Fruit fly (Drosophila melanogaster) whole organism, wandering third instar larva: ENCODE data around the gene ci.
A peak's percentile ranks its signal among the peaks of the same experiment; 100 is the strongest.

ENCODE experiments used
- Abd-B ChIP-seq: fragments of >200 bp; optimal IDR thresholded peaks from 2 replicates; lab custom pipeline; 2017; ENCODE audit warnings: missing biosample characterization, missing genetic modification characterization
- CG32264 ChIP-seq: fragments of 200-800 bp; sonication (Bioruptor generic); optimal IDR thresholded peaks from 2 replicates; lab custom pipeline; 2016; ENCODE audit warnings: missing biosample characterization, missing genetic modification characterization
- CG9705 ChIP-seq: fragments of 200-800 bp; sonication (Bioruptor generic); optimal IDR thresholded peaks from 2 replicates; lab custom pipeline; 2018; ENCODE audit warnings: missing biosample characterization, mild to moderate bottlenecking, missing genetic modification characterization
- CrebA ChIP-seq: fragments of 200-800 bp; sonication (Bioruptor generic); optimal IDR thresholded peaks from 2 replicates; lab custom pipeline; 2016; ENCODE audit warnings: missing biosample characterization, mild to moderate bottlenecking, missing genetic modification characterization, borderline replicate concordance
- Dfd ChIP-seq: fragments of >200 bp; optimal IDR thresholded peaks from 2 replicates; lab custom pipeline; 2017; ENCODE audit warnings: missing biosample characterization, missing genetic modification characterization
- Dif ChIP-seq: fragments of 200-275, 200-300 bp; sonication (Bioruptor generic); optimal IDR thresholded peaks from 2 replicates; lab custom pipeline; 2018; ENCODE audit warnings: missing biosample characterization, missing genetic modification characterization; ENCODE audit not compliant: partially characterized antibody
- GATAd ChIP-seq: sonication (Bioruptor generic); optimal IDR thresholded peaks from 2 replicates; lab custom pipeline; 2016; ENCODE audit warnings: missing biosample characterization, missing genetic modification characterization
- HLH106 ChIP-seq: fragments of 200-800 bp; optimal IDR thresholded peaks from 3 replicates; lab custom pipeline; 2019; ENCODE audit warnings: missing biosample characterization, mild to moderate bottlenecking, missing genetic modification characterization, moderate library complexity
- Hnf4 ChIP-seq: fragments of 200-800 bp; sonication (Bioruptor generic); optimal IDR thresholded peaks from 2 replicates; lab custom pipeline; 2016; ENCODE audit warnings: missing biosample characterization, mild to moderate bottlenecking, missing genetic modification characterization
- Hr78 ChIP-seq: fragments of >200 bp; optimal IDR thresholded peaks from 2 replicates; lab custom pipeline; 2017; ENCODE audit warnings: missing biosample characterization, missing genetic modification characterization
- Hr83 ChIP-seq: fragments of 200-300 bp; sonication (Bioruptor generic); optimal IDR thresholded peaks from 2 replicates; lab custom pipeline; 2016; ENCODE audit warnings: missing biosample characterization, mild to moderate bottlenecking, missing genetic modification characterization, moderate library complexity; ENCODE audit not compliant: poor library complexity, severe bottlenecking
- Jra ChIP-seq: sonication (Bioruptor generic); optimal IDR thresholded peaks from 2 replicates; lab custom pipeline; 2016; ENCODE audit warnings: missing biosample characterization, missing genetic modification characterization
- Mio ChIP-seq: sonication (Bioruptor generic); optimal IDR thresholded peaks from 2 replicates; lab custom pipeline; 2016; ENCODE audit warnings: missing biosample characterization, missing genetic modification characterization
- Myc ChIP-seq: fragments of >200 bp; optimal IDR thresholded peaks from 2 replicates; lab custom pipeline; 2017
- N ChIP-seq: fragments of >200 bp; optimal IDR thresholded peaks from 2 replicates; lab custom pipeline; 2018; ENCODE audit warnings: missing biosample characterization, missing external identifiers, missing genetic modification characterization
- OdsH ChIP-seq: fragments of 200-800 bp; sonication (Bioruptor generic); optimal IDR thresholded peaks from 2 replicates; lab custom pipeline; 2016; ENCODE audit warnings: missing biosample characterization, mild to moderate bottlenecking, missing genetic modification characterization
- Rel ChIP-seq, 2 experiments: fragments of 200-800 bp; sonication (Bioruptor generic) in 1 of 2; optimal IDR thresholded peaks; 2 replicates in 1 of 2; 3 replicates in 1 of 2; lab custom pipeline; 2016 to 2019; ENCODE audit warnings: mild to moderate bottlenecking in 2 of 2, missing biosample characterization in 2 of 2, missing genetic modification characterization in 2 of 2, moderate library complexity in 1 of 2
- Sp1 ChIP-seq: fragments of 200-800 bp; sonication (Bioruptor generic); optimal IDR thresholded peaks from 3 replicates; lab custom pipeline; 2019; ENCODE audit warnings: missing biosample characterization, mild to moderate bottlenecking, missing genetic modification characterization, moderate library complexity
- Vsx2 ChIP-seq: fragments of 200-300, 225-300 bp; sonication (Bioruptor generic); optimal IDR thresholded peaks from 2 replicates; lab custom pipeline; 2018; ENCODE audit warnings: missing biosample characterization, missing genetic modification characterization; ENCODE audit not compliant: partially characterized antibody
- br ChIP-seq: fragments of 200-800 bp; sonication (Bioruptor generic); optimal IDR thresholded peaks from 2 replicates; lab custom pipeline; 2016; ENCODE audit warnings: missing biosample characterization, missing genetic modification characterization
- brk ChIP-seq: fragments of 200-800 bp; sonication (Bioruptor generic); optimal IDR thresholded peaks from 2 replicates; lab custom pipeline; 2016; ENCODE audit warnings: missing biosample characterization, mild to moderate bottlenecking, missing genetic modification characterization
- dl ChIP-seq, 2 experiments: fragments of 175-275, 200-275 bp in 1 of 2; fragments of 200-275 bp in 1 of 2; sonication (Bioruptor generic); optimal IDR thresholded peaks; lab custom pipeline; 2018; ENCODE audit warnings: mild to moderate bottlenecking in 2 of 2, missing biosample characterization in 2 of 2, missing genetic modification characterization in 2 of 2, moderate library complexity in 2 of 2; ENCODE audit not compliant: partially characterized antibody in 2 of 2, insufficient read depth in 1 of 2
- dmrt93B ChIP-seq: fragments of 200-800 bp; sonication (Bioruptor generic); optimal IDR thresholded peaks from 2 replicates; lab custom pipeline; 2018; ENCODE audit warnings: missing biosample characterization, mild to moderate bottlenecking, missing genetic modification characterization
- dsf ChIP-seq: sonication (Bioruptor generic); optimal IDR thresholded peaks from 2 replicates; lab custom pipeline; 2016; ENCODE audit warnings: missing biosample characterization, missing genetic modification characterization, borderline replicate concordance
- ey ChIP-seq: fragments of 200-800 bp; sonication (Bioruptor generic); optimal IDR thresholded peaks from 2 replicates; lab custom pipeline; 2016; ENCODE audit warnings: missing biosample characterization, missing genetic modification characterization
- foxo ChIP-seq, 2 experiments: fragments of 200-800 bp; sonication (Bioruptor generic); optimal IDR thresholded peaks; 2 replicates in 1 of 2; 3 replicates in 1 of 2; lab custom pipeline; 2016 to 2017; ENCODE audit warnings: missing biosample characterization in 2 of 2, missing genetic modification characterization in 2 of 2
- fru ChIP-seq: fragments of 200-800 bp; sonication (Bioruptor generic); optimal IDR thresholded peaks from 3 replicates; lab custom pipeline; 2016; ENCODE audit warnings: missing biosample characterization, mild to moderate bottlenecking, missing genetic modification characterization
- h ChIP-seq: fragments of 200-800 bp; sonication (Bioruptor generic); optimal IDR thresholded peaks from 3 replicates; lab custom pipeline; 2016; ENCODE audit warnings: missing biosample characterization, mild to moderate bottlenecking, missing genetic modification characterization
- jim ChIP-seq: fragments of 175-275, 200-325 bp; sonication (Bioruptor generic); optimal IDR thresholded peaks from 2 replicates; lab custom pipeline; 2016; ENCODE audit warnings: missing biosample characterization, mild to moderate bottlenecking, missing genetic modification characterization
- lola ChIP-seq: fragments of >200 bp; optimal IDR thresholded peaks from 2 replicates; lab custom pipeline; 2017; ENCODE audit warnings: missing biosample characterization, missing genetic modification characterization
- pan ChIP-seq: fragments of >200 bp; optimal IDR thresholded peaks from 2 replicates; lab custom pipeline; 2017
- psq ChIP-seq: fragments of 200-800 bp; sonication (Bioruptor generic); optimal IDR thresholded peaks from 3 replicates; lab custom pipeline; 2017; ENCODE audit warnings: missing biosample characterization, mild to moderate bottlenecking, missing genetic modification characterization, moderate library complexity
- rgr ChIP-seq: fragments of 200-800 bp; sonication (Bioruptor generic); optimal IDR thresholded peaks from 3 replicates; lab custom pipeline; 2016; ENCODE audit warnings: missing biosample characterization, mild to moderate bottlenecking, missing genetic modification characterization
- sage ChIP-seq: fragments of 200-800 bp; sonication (Bioruptor generic); optimal IDR thresholded peaks from 2 replicates; lab custom pipeline; 2016; ENCODE audit warnings: missing biosample characterization, mild to moderate bottlenecking, missing genetic modification characterization
- sv ChIP-seq: fragments of 200-800 bp; sonication (Bioruptor generic); optimal IDR thresholded peaks from 3 replicates; lab custom pipeline; 2016; ENCODE audit warnings: missing biosample characterization, missing genetic modification characterization
- tai ChIP-seq: sonication (Bioruptor generic); optimal IDR thresholded peaks from 2 replicates; lab custom pipeline; 2016; ENCODE audit warnings: missing biosample characterization, missing genetic modification characterization
- usp ChIP-seq: fragments of >200 bp; optimal IDR thresholded peaks from 2 replicates; lab custom pipeline; 2017; ENCODE audit warnings: missing biosample characterization, missing genetic modification characterization
- woc ChIP-seq: sonication (Bioruptor generic); optimal IDR thresholded peaks from 2 replicates; lab custom pipeline; 2016; ENCODE audit warnings: missing biosample characterization, mild to moderate bottlenecking, missing genetic modification characterization

Gene ci

dm6 chr4:62538-62937, 5.7 kb upstream of the ci start:
- TF ChIP-seq CrebA (GFP tag; lab: Kevin White, UChicago) (no peak), Dif (GFP tag; lab: Kevin White, UChicago) (no peak), Hr78 (GFP tag; lab: Kevin White, UChicago) (no peak), N (no peak), HLH106 (tag; lab: Kevin White, UChicago) (no peak), tai (GFP tag; lab: Kevin White, UChicago) (no peak), fru (no peak), sage (GFP tag; lab: Kevin White, UChicago) (no peak), sv (GFP tag; lab: Kevin White, UChicago) (no peak)
- TF ChIP-seq, all 38 proteins: peak for 0

dm6 chr4:60001-60997, 3.5 kb upstream of the ci start:
- TF ChIP-seq brk (GFP tag; lab: Kevin White, UChicago) (no peak), foxo (GFP tag; optimal IDR thresholded peaks at IDR 0.05; lab: Kevin White, UChicago) (peak in 1 of 2 experiments; percentile 47), h (GFP tag; lab: Kevin White, UChicago) (peak; percentile 36), dsf (GFP tag; lab: Kevin White, UChicago) (no peak), CG9705 (GFP tag; lab: Kevin White, UChicago) (no peak), HLH106 (tag; lab: Kevin White, UChicago) (peak; percentile 68), Rel (GFP tag; optimal IDR thresholded peaks at IDR 0.05; lab: Kevin White, UChicago) (peak; percentile 37), Rel (tag; optimal IDR thresholded peaks at IDR 0.05; lab: Kevin White, UChicago) (no peak), CG32264 (GFP tag; lab: Kevin White, UChicago) (no peak), GATAd (no peak), sv (GFP tag; lab: Kevin White, UChicago) (no peak), Mio (GFP tag; lab: Kevin White, UChicago) (no peak), N (no peak), Dfd (GFP tag; lab: Kevin White, UChicago) (no peak), jim (GFP tag; lab: Kevin White, UChicago) (no peak), Jra (GFP tag; lab: Kevin White, UChicago) (no peak), Hr83 (GFP tag; lab: Kevin White, UChicago) (peak; percentile 4), woc (GFP tag; lab: Kevin White, UChicago) (peak; percentile 40), psq (GFP tag; lab: Kevin White, UChicago) (peak; percentile 2), Hr78 (GFP tag; lab: Kevin White, UChicago) (no peak), tai (GFP tag; lab: Kevin White, UChicago) (no peak), br (GFP tag; lab: Kevin White, UChicago) (no peak), dmrt93B (GFP tag; lab: Kevin White, UChicago) (no peak), Hnf4 (GFP tag; lab: Kevin White, UChicago) (no peak), Dif (GFP tag; lab: Kevin White, UChicago) (no peak), rgr (GFP tag; lab: Kevin White, UChicago) (peak; percentile 40), ey (GFP tag; lab: Kevin White, UChicago) (no peak), dl (GFP tag; optimal IDR thresholded peaks at IDR 0.05; lab: Kevin White, UChicago; ENCODE audit: insufficient read depth in 1 of 2, partially characterized antibody in 2 of 2) (no peak), OdsH (GFP tag; lab: Kevin White, UChicago) (peak; percentile 41), sage (GFP tag; lab: Kevin White, UChicago) (peak; percentile 52), usp (GFP tag; lab: Kevin White, UChicago) (no peak), Sp1 (GFP tag; lab: Kevin White, UChicago) (peak; percentile 58), lola (GFP tag; lab: Kevin White, UChicago) (no peak), Abd-B (no peak), fru (no peak), Vsx2 (GFP tag; lab: Kevin White, UChicago) (no peak), CrebA (GFP tag; lab: Kevin White, UChicago) (peak; percentile 47), pan (lab: Kevin White, UChicago) (no peak), Myc (no peak)
